Fruit fly (Drosophila melanogaster) whole organism, embryonic: Measurements from ENCODE around the gene CG12608.

Experiments
- Adf1 ChIP-seq: fragments of 200-800 bp; sonication (Bioruptor generic); IDR thresholded peaks from 2 replicates; pipeline ENCODE4 v1.3.6; 2022; ENCODE audit warnings: missing biosample characterization, missing genetic modification characterization
- CG10209 ChIP-seq: fragments of 200-800 bp; sonication (Bioruptor generic); optimal IDR thresholded peaks from 3 replicates; lab custom pipeline; 2017; ENCODE audit warnings: missing biosample characterization, mild to moderate bottlenecking, missing genetic modification characterization, missing genetic modification reagents
- CG10543 ChIP-seq: fragments of 200-800 bp; sonication (Bioruptor generic); optimal IDR thresholded peaks from 3 replicates; lab custom pipeline; 2017; ENCODE audit warnings: missing biosample characterization, mild to moderate bottlenecking, missing genetic modification characterization, moderate library complexity
- CG13123 ChIP-seq: fragments of 200-800 bp; sonication (Bioruptor generic); optimal IDR thresholded peaks from 2 replicates; lab custom pipeline; 2016; ENCODE audit warnings: missing biosample characterization, missing genetic modification characterization
- CG13894 ChIP-seq: fragments of 200-800 bp; sonication (Bioruptor generic); optimal IDR thresholded peaks from 3 replicates; lab custom pipeline; 2018; ENCODE audit warnings: missing biosample characterization, mild to moderate bottlenecking, missing genetic modification characterization, moderate library complexity
- CG14860 ChIP-seq: fragments of 200-800 bp; sonication (Bioruptor generic); IDR thresholded peaks from 3 replicates; pipeline ENCODE4 v1.3.6; 2022; ENCODE audit warnings: missing biosample characterization, missing genetic modification characterization; ENCODE audit not compliant: partially characterized antibody
- CG18764 ChIP-seq: fragments of 200-800 bp; sonication (Bioruptor generic); optimal IDR thresholded peaks from 3 replicates; lab custom pipeline; 2016; ENCODE audit warnings: missing biosample characterization, missing genetic modification characterization
- CG2202 ChIP-seq: fragments of 200-800 bp; sonication (Bioruptor generic); optimal IDR thresholded peaks from 2 replicates; lab custom pipeline; 2018; ENCODE audit warnings: missing biosample characterization, mild to moderate bottlenecking, missing genetic modification characterization
- CG3065 ChIP-seq: fragments of 200-800 bp; sonication (Bioruptor generic); optimal IDR thresholded peaks from 2 replicates; lab custom pipeline; 2016; ENCODE audit warnings: missing biosample characterization, missing genetic modification characterization
- CG31441 ChIP-seq: fragments of 200-800 bp; sonication (Bioruptor generic); IDR thresholded peaks from 2 replicates; pipeline ENCODE4 v1.3.6; 2022; ENCODE audit warnings: missing biosample characterization, missing genetic modification characterization
- CG3163 ChIP-seq: fragments of 200-800 bp; sonication (Bioruptor generic); optimal IDR thresholded peaks from 3 replicates; lab custom pipeline; 2016; ENCODE audit warnings: missing biosample characterization, missing genetic modification characterization
- CG3407 ChIP-seq: fragments of 200-800 bp; sonication (Bioruptor generic); optimal IDR thresholded peaks from 2 replicates; lab custom pipeline; 2018; ENCODE audit warnings: missing biosample characterization, mild to moderate bottlenecking, missing genetic modification characterization
- CG4820 ChIP-seq: fragments of 200-800 bp; sonication (Bioruptor generic); optimal IDR thresholded peaks from 3 replicates; lab custom pipeline; 2016; ENCODE audit warnings: missing biosample characterization, missing genetic modification characterization
- CG6175 ChIP-seq: fragments of 200-800 bp; sonication (Bioruptor generic); IDR thresholded peaks from 3 replicates; pipeline ENCODE4 v1.3.6; 2022; ENCODE audit warnings: missing biosample characterization, missing genetic modification characterization
- CG6272 ChIP-seq: fragments of 200-800 bp; sonication (Bioruptor generic); IDR thresholded peaks from 2 replicates; pipeline ENCODE4 v1.3.6; 2022; ENCODE audit warnings: missing biosample characterization, missing genetic modification characterization
- CG6765 ChIP-seq: fragments of 200-800 bp; sonication (Bioruptor generic); optimal IDR thresholded peaks from 3 replicates; lab custom pipeline; 2017; ENCODE audit warnings: missing biosample characterization, mild to moderate bottlenecking, missing genetic modification characterization
- CG6813 ChIP-seq: fragments of 200-800 bp; sonication (Bioruptor generic); optimal IDR thresholded peaks from 2 replicates; lab custom pipeline; 2017; ENCODE audit warnings: missing biosample characterization, missing genetic modification characterization, mild to moderate bottlenecking, moderate library complexity, missing genetic modification reagents
- CG7745 ChIP-seq: fragments of 200-800 bp; sonication (Bioruptor generic); optimal IDR thresholded peaks from 2 replicates; lab custom pipeline; 2018; ENCODE audit warnings: missing biosample characterization, mild to moderate bottlenecking, missing genetic modification characterization, moderate library complexity
- CG8478 ChIP-seq: fragments of >200 bp; optimal IDR thresholded peaks from 2 replicates; lab custom pipeline; 2018
- CG9797 ChIP-seq: fragments of 200-800 bp; sonication (Bioruptor generic); optimal IDR thresholded peaks from 3 replicates; lab custom pipeline; 2018; ENCODE audit warnings: missing biosample characterization, mild to moderate bottlenecking, missing genetic modification characterization
- CG9817 ChIP-seq: fragments of 200-800 bp; sonication (Bioruptor generic); optimal IDR thresholded peaks from 2 replicates; lab custom pipeline; 2018; ENCODE audit warnings: missing biosample characterization, mild to moderate bottlenecking, missing genetic modification characterization, moderate library complexity
- D19B ChIP-seq: fragments of 200-800 bp; sonication (Bioruptor generic); optimal IDR thresholded peaks from 2 replicates; lab custom pipeline; 2017; ENCODE audit warnings: missing biosample characterization, mild to moderate bottlenecking, missing genetic modification characterization
- Dll ChIP-seq: fragments of 200-800 bp; sonication (Bioruptor generic); IDR thresholded peaks from 4 replicates; pipeline ENCODE4 v1.3.6; 2022; ENCODE audit warnings: missing biosample characterization, missing genetic modification characterization; ENCODE audit not compliant: partially characterized antibody
- Doc2 ChIP-seq: fragments of 200-800 bp; sonication (Bioruptor generic); IDR thresholded peaks from 2 replicates; pipeline ENCODE4 v1.3.6; 2022; ENCODE audit warnings: missing biosample characterization, missing genetic modification characterization
- Hand ChIP-seq: fragments of 200-800 bp; sonication (Bioruptor generic); optimal IDR thresholded peaks from 2 replicates; lab custom pipeline; 2017; ENCODE audit warnings: mild to moderate bottlenecking, missing biosample characterization, missing genetic modification reagents, missing genetic modification characterization
- Hmr ChIP-seq: fragments of 200-800 bp; sonication (Bioruptor generic); optimal IDR thresholded peaks from 3 replicates; lab custom pipeline; 2017; ENCODE audit warnings: mild to moderate bottlenecking, missing biosample characterization, missing genetic modification reagents, missing genetic modification characterization
- Hr51 ChIP-seq, 2 experiments: fragments of 200-800 bp; sonication (Bioruptor generic); optimal IDR thresholded peaks; 2 replicates in 1 of 2; 3 replicates in 1 of 2; lab custom pipeline; 2016 to 2018; ENCODE audit warnings: missing biosample characterization in 2 of 2, missing genetic modification characterization in 2 of 2, mild to moderate bottlenecking in 1 of 2, moderate library complexity in 1 of 2
- NfI ChIP-seq: fragments of 200-800 bp; sonication (Bioruptor generic); optimal IDR thresholded peaks from 3 replicates; lab custom pipeline; 2018; ENCODE audit warnings: missing biosample characterization, mild to moderate bottlenecking, missing genetic modification characterization, moderate library complexity
- Rx ChIP-seq: fragments of 200-800 bp; sonication (Bioruptor generic); IDR thresholded peaks from 2 replicates; pipeline ENCODE4 v1.3.6; 2022; ENCODE audit warnings: missing biosample characterization, missing genetic modification characterization
- Tbp ChIP-seq: fragments of >200 bp; optimal IDR thresholded peaks from 2 replicates; lab custom pipeline; 2018; ENCODE audit warnings: missing biosample characterization, missing genetic modification characterization
- aop ChIP-seq: fragments of 200-800 bp; sonication (Bioruptor generic); IDR thresholded peaks from 2 replicates; pipeline ENCODE4 v1.3.6; 2022; ENCODE audit warnings: missing biosample characterization, missing genetic modification characterization
- ase ChIP-seq: fragments of 200-800 bp; sonication (Bioruptor generic); IDR thresholded peaks from 3 replicates; pipeline ENCODE4 v1.3.6; 2022; ENCODE audit warnings: missing biosample characterization, missing genetic modification characterization
- az2 ChIP-seq: fragments of 200-800 bp; sonication (Bioruptor generic); optimal IDR thresholded peaks from 3 replicates; lab custom pipeline; 2016; ENCODE audit warnings: missing biosample characterization, missing genetic modification characterization
- eyg ChIP-seq: fragments of 200-800 bp; sonication (Bioruptor generic); optimal IDR thresholded peaks from 3 replicates; lab custom pipeline; 2016; ENCODE audit warnings: missing biosample characterization, missing genetic modification characterization
- fd64A ChIP-seq: fragments of 200-800 bp; sonication (Bioruptor generic); optimal IDR thresholded peaks from 3 replicates; lab custom pipeline; 2018; ENCODE audit warnings: missing biosample characterization, mild to moderate bottlenecking, missing genetic modification characterization
- gce ChIP-seq: fragments of 200-800 bp; sonication (Bioruptor generic); IDR thresholded peaks from 3 replicates; pipeline ENCODE4 v1.3.6; 2022; ENCODE audit warnings: missing biosample characterization, missing genetic modification characterization
- h ChIP-seq: fragments of >200 bp; optimal IDR thresholded peaks from 2 replicates; lab custom pipeline; 2017
- her ChIP-seq: fragments of 200-800 bp; sonication (Bioruptor generic); optimal IDR thresholded peaks from 2 replicates; lab custom pipeline; 2016; ENCODE audit warnings: missing biosample characterization, missing genetic modification characterization
- insv ChIP-seq, 2 experiments: fragments of 200-800 bp; sonication (Bioruptor generic); optimal IDR thresholded peaks; 3 replicates each; lab custom pipeline; 2016 to 2018; ENCODE audit warnings: missing biosample characterization in 2 of 2, missing genetic modification characterization in 2 of 2
- kni ChIP-seq: fragments of 200-800 bp; sonication (Bioruptor generic); optimal IDR thresholded peaks from 3 replicates; lab custom pipeline; 2017; ENCODE audit warnings: mild to moderate bottlenecking, missing biosample characterization, missing genetic modification reagents, missing genetic modification characterization
- mirr ChIP-seq: fragments of 200-800 bp; sonication (Bioruptor generic); optimal IDR thresholded peaks from 3 replicates; lab custom pipeline; 2018; ENCODE audit warnings: missing biosample characterization, mild to moderate bottlenecking, missing genetic modification characterization
- nerfin-1 ChIP-seq: fragments of 200-800 bp; sonication (Bioruptor generic); optimal IDR thresholded peaks from 3 replicates; lab custom pipeline; 2019; ENCODE audit warnings: missing biosample characterization, mild to moderate bottlenecking, missing genetic modification characterization, moderate library complexity
- otp ChIP-seq: fragments of 200-800 bp; sonication (Bioruptor generic); IDR thresholded peaks from 3 replicates; pipeline ENCODE4, ENCODE4 v1.3.6; 2022; ENCODE audit warnings: missing biosample characterization, missing genetic modification characterization
- pfk ChIP-seq: fragments of 200-800 bp; sonication (Bioruptor generic); optimal IDR thresholded peaks from 2 replicates; lab custom pipeline; 2018; ENCODE audit warnings: missing biosample characterization, mild to moderate bottlenecking, missing genetic modification characterization, moderate library complexity
- phol ChIP-seq: fragments of 200-800 bp; sonication (Bioruptor generic); optimal IDR thresholded peaks from 3 replicates; lab custom pipeline; 2018; ENCODE audit warnings: missing biosample characterization, mild to moderate bottlenecking, missing genetic modification characterization, moderate library complexity
- sd ChIP-seq: fragments of 200-800 bp; sonication (Bioruptor generic); optimal IDR thresholded peaks from 3 replicates; lab custom pipeline; 2018; ENCODE audit warnings: missing biosample characterization, mild to moderate bottlenecking, missing genetic modification characterization, moderate library complexity
- slp2 ChIP-seq: fragments of 200-800 bp; sonication (Bioruptor generic); optimal IDR thresholded peaks from 2 replicates; lab custom pipeline; 2016; ENCODE audit warnings: missing biosample characterization, missing genetic modification characterization
- tgo ChIP-seq: fragments of 200-800 bp; sonication (Bioruptor generic); IDR thresholded peaks from 3 replicates; pipeline ENCODE4 v1.3.6; 2022; ENCODE audit warnings: missing biosample characterization, missing genetic modification characterization
- z ChIP-seq: fragments of 200-800 bp; sonication (Bioruptor generic); IDR thresholded peaks from 3 replicates; pipeline ENCODE4 v1.3.6; 2022; ENCODE audit warnings: missing biosample characterization, missing genetic modification characterization
- zfh1 ChIP-seq: fragments of 200-800 bp; sonication (Bioruptor generic); IDR thresholded peaks from 3 replicates; pipeline ENCODE4 v1.3.6; 2022; ENCODE audit warnings: missing biosample characterization, missing genetic modification characterization

Gene CG12608

dm6 chrX:15383513-15384373, 39.3 kb upstream of the CG12608 start (continued):
- no peak for TF ChIP-seq insv (GFP tag; optimal IDR thresholded peaks at IDR 0.05; lab: Kevin White, UChicago)
- no peak for TF ChIP-seq aop (GFP tag; lab: Robert Waterston, UW)
- TF ChIP-seq slp2 = no peak
- no peak for TF ChIP-seq Adf1 (GFP tag; lab: Robert Waterston, UW)
- TF ChIP-seq CG6272 = no peak
- TF ChIP-seq Hmr (GFP tag; lab: Kevin White, UChicago) = peak; percentile 65
- TF ChIP-seq CG9817 (tag; lab: Kevin White, UChicago) = peak; percentile 40
- TF ChIP-seq kni (GFP tag; lab: Kevin White, UChicago) = peak; percentile 43
- no peak for TF ChIP-seq CG3065 (GFP tag; lab: Kevin White, UChicago)
- no peak for TF ChIP-seq CG13123 (GFP tag; lab: Kevin White, UChicago)
- TF ChIP-seq mirr (GFP tag; lab: Kevin White, UChicago) = no peak
- peak; percentile 38 for TF ChIP-seq nerfin-1 (tag; lab: Kevin White, UChicago)
- TF ChIP-seq CG6175 (GFP tag; lab: Robert Waterston, UW) = no peak
- peak; percentile 9 for TF ChIP-seq CG6765 (GFP tag; lab: Kevin White, UChicago)
- no peak for TF ChIP-seq h (lab: Kevin White, UChicago)
- TF ChIP-seq ase (GFP tag; lab: Robert Waterston, UW) = no peak
- TF ChIP-seq z = no peak
- TF ChIP-seq CG10209 (GFP tag; lab: Kevin White, UChicago) = peak; percentile 35
- peak; percentile 47 for TF ChIP-seq CG4820 (GFP tag; lab: Kevin White, UChicago)
- TF ChIP-seq Doc2 = no peak
- TF ChIP-seq Tbp (GFP tag; lab: Kevin White, UChicago) = no peak
- peak; percentile 32 for TF ChIP-seq NfI (GFP tag; lab: Kevin White, UChicago)
- TF ChIP-seq her (GFP tag; lab: Kevin White, UChicago) = no peak
- no peak for TF ChIP-seq CG9797 (GFP tag; lab: Kevin White, UChicago)
- no peak for TF ChIP-seq pfk (GFP tag; lab: Kevin White, UChicago)
- peak; percentile 38 for TF ChIP-seq CG6813
- peak; percentile 60 for TF ChIP-seq tgo (GFP tag; lab: Robert Waterston, UW)
- no peak for TF ChIP-seq CG18764 (GFP tag; lab: Kevin White, UChicago)
- TF ChIP-seq CG13894 = peak; percentile 12
- TF ChIP-seq zfh1 (GFP tag; lab: Robert Waterston, UW) = 0 out of 3 replicates have a peak, but pooled peaks have one; percentile 12
- no peak for TF ChIP-seq gce (GFP tag; lab: Robert Waterston, UW)
- peak; percentile 53 for TF ChIP-seq CG10543 (GFP tag; lab: Kevin White, UChicago)
- TF ChIP-seq otp = no peak
- TF ChIP-seq eyg (GFP tag; lab: Kevin White, UChicago) = no peak
- TF ChIP-seq CG3407 (GFP tag; lab: Kevin White, UChicago) = no peak
- TF ChIP-seq fd64A (GFP tag; lab: Kevin White, UChicago) = no peak
- TF ChIP-seq Hand (GFP tag; lab: Kevin White, UChicago) = peak; percentile 46
- peak; percentile 26 to 64 for TF ChIP-seq Hr51 (GFP tag; optimal IDR thresholded peaks at IDR 0.05; lab: Kevin White, UChicago)
- TF ChIP-seq CG7745 = no peak
- no peak for TF ChIP-seq CG14860 (GFP tag; lab: Robert Waterston, UW)
- peak; percentile 70 for TF ChIP-seq CG31441
- no peak for TF ChIP-seq D19B (GFP tag; lab: Kevin White, UChicago)
- no peak for TF ChIP-seq CG8478 (lab: Kevin White, UChicago)
- TF ChIP-seq CG3163 = no peak
- no peak for TF ChIP-seq CG2202
- no peak for TF ChIP-seq sd (tag; lab: Kevin White, UChicago)
- TF ChIP-seq phol (tag; lab: Kevin White, UChicago) = peak; percentile 64
- TF ChIP-seq Dll = no peak
- peak; percentile 35 for TF ChIP-seq az2 (GFP tag; lab: Kevin White, UChicago)
- no peak for TF ChIP-seq Rx
